Fruit fly (Drosophila melanogaster) whole organism, pupa: Measurements from ENCODE around the gene CG43094.

Experiments
- CG10348 ChIP-seq: fragments of 200-800 bp; sonication (Bioruptor generic); IDR thresholded peaks from 2 replicates; pipeline ENCODE4 v1.3.6; 2022; ENCODE audit warnings: missing biosample characterization, missing genetic modification characterization
- CG12605 ChIP-seq: fragments of 200-800 bp; sonication (Bioruptor generic); IDR thresholded peaks from 2 replicates; pipeline ENCODE4 v1.3.6; 2022; ENCODE audit warnings: missing biosample characterization, missing genetic modification characterization
- CG13204 ChIP-seq: fragments of 200-800 bp; sonication (Bioruptor generic); optimal IDR thresholded peaks from 2 replicates; lab custom pipeline; 2018; ENCODE audit warnings: missing biosample characterization, mild to moderate bottlenecking, missing genetic modification characterization, moderate library complexity
- CG14655 ChIP-seq: fragments of 200-800 bp; sonication (Bioruptor generic); optimal IDR thresholded peaks from 3 replicates; lab custom pipeline; 2017; ENCODE audit warnings: mild to moderate bottlenecking, missing biosample characterization, missing genetic modification reagents, missing genetic modification characterization
- CG15710 ChIP-seq: fragments of 200-800 bp; sonication (Bioruptor generic); optimal IDR thresholded peaks from 2 replicates; lab custom pipeline; 2018; ENCODE audit warnings: missing biosample characterization, mild to moderate bottlenecking, missing genetic modification characterization, moderate library complexity
- CG17806 ChIP-seq: fragments of 200-800 bp; sonication (Bioruptor generic); optimal IDR thresholded peaks from 2 replicates; lab custom pipeline; 2018; ENCODE audit warnings: missing biosample characterization, mild to moderate bottlenecking, missing genetic modification characterization, moderate library complexity
- CG32121 ChIP-seq: fragments of 200-800 bp; sonication (Bioruptor generic); IDR thresholded peaks from 2 replicates; pipeline ENCODE4 v1.3.6; 2022; ENCODE audit warnings: missing biosample characterization, missing genetic modification characterization
- CG34367 ChIP-seq: fragments of 200-800 bp; sonication (Bioruptor generic); optimal IDR thresholded peaks from 2 replicates; lab custom pipeline; 2018; ENCODE audit warnings: missing biosample characterization, mild to moderate bottlenecking, missing genetic modification characterization
- CG4496 ChIP-seq: fragments of 200-800 bp; sonication (Bioruptor generic); IDR thresholded peaks from 3 replicates; pipeline ENCODE4 v1.3.6; 2022; ENCODE audit warnings: missing biosample characterization, missing genetic modification characterization
- CG8159 ChIP-seq: fragments of 200-800 bp; sonication (Bioruptor generic); optimal IDR thresholded peaks from 3 replicates; lab custom pipeline; 2018; ENCODE audit warnings: missing biosample characterization, mild to moderate bottlenecking, missing genetic modification characterization, moderate library complexity
- CG8301 ChIP-seq: fragments of 200-800 bp; sonication (Bioruptor generic); optimal IDR thresholded peaks from 2 replicates; lab custom pipeline; 2018; ENCODE audit warnings: missing biosample characterization, mild to moderate bottlenecking, missing genetic modification characterization
- CG9948 ChIP-seq: fragments of 200-800 bp; sonication (Bioruptor generic); optimal IDR thresholded peaks from 2 replicates; lab custom pipeline; 2018; ENCODE audit warnings: missing biosample characterization, mild to moderate bottlenecking, missing genetic modification characterization, moderate library complexity
- D1 ChIP-seq: fragments of 200-800 bp; sonication (Bioruptor generic); optimal IDR thresholded peaks from 2 replicates; lab custom pipeline; 2018; ENCODE audit warnings: missing biosample characterization, mild to moderate bottlenecking, missing genetic modification characterization, moderate library complexity
- EcR ChIP-seq: fragments of 200-800 bp; sonication (Bioruptor generic); optimal IDR thresholded peaks from 3 replicates; lab custom pipeline; 2019; ENCODE audit warnings: missing biosample characterization, missing genetic modification characterization, mild to moderate bottlenecking, moderate library complexity, missing genetic modification reagents
- Ets98B ChIP-seq: fragments of 200-800 bp; sonication (Bioruptor generic); IDR thresholded peaks from 2 replicates; pipeline ENCODE4 v1.3.6; 2022; ENCODE audit warnings: missing biosample characterization, missing genetic modification characterization
- Pif1A ChIP-seq: fragments of 200-800 bp; sonication (Bioruptor generic); optimal IDR thresholded peaks from 3 replicates; lab custom pipeline; 2016; ENCODE audit warnings: missing biosample characterization, missing genetic modification characterization
- Pif1B ChIP-seq: fragments of 200-800 bp; sonication (Bioruptor generic); optimal IDR thresholded peaks from 3 replicates; lab custom pipeline; 2016; ENCODE audit warnings: missing biosample characterization, missing genetic modification characterization
- Snoo ChIP-seq: fragments of 200-800 bp; sonication (Bioruptor generic); optimal IDR thresholded peaks from 3 replicates; lab custom pipeline; 2017; ENCODE audit warnings: missing biosample characterization, mild to moderate bottlenecking, missing genetic modification characterization, inconsistent platforms
- fd96Ca ChIP-seq: fragments of 200-800 bp; sonication (Bioruptor generic); IDR thresholded peaks from 3 replicates; pipeline ENCODE4 v1.3.6; 2022; ENCODE audit warnings: missing biosample characterization, missing genetic modification characterization
- gl ChIP-seq: fragments of 200-800 bp; sonication (Bioruptor generic); optimal IDR thresholded peaks from 2 replicates; lab custom pipeline; 2018; ENCODE audit warnings: missing biosample characterization, mild to moderate bottlenecking, missing genetic modification characterization
- rn ChIP-seq: fragments of 200-800 bp; sonication (Bioruptor generic); IDR thresholded peaks from 2 replicates; pipeline ENCODE4 v1.3.6; 2022; ENCODE audit warnings: missing biosample characterization, missing genetic modification characterization

Gene CG43094

DNA sequence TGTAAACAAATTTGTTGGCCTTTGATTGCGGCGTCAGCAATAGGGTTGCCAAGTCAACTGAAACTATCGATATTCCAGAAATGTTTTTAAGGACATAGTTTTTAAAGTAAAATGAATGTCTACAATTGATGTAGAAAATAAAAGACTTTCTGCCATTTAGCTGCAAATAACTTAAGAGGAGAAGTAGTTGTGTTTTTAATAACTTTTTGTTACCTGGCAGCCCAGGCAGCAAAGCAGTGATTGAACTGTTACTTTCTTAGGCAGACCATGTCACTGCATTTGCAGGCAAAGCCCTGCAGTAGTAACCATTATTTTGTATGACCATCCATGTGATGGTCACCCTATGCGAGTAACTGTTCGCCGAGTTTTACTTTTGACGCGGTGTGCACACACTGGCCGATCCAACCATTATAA lies 20.2 kb downstream of the CG43094 start, which contains the start of the genes rumi, CG7029 and Usp12-46:
rumi (minus strand) TSS at position 64 of the 414 bp plus-strand sequence.
CG7029 (plus strand) TSS at position 368 of the 414 bp plus-strand sequence.
Usp12-46 (plus strand) TSS at position 368 of the 414 bp plus-strand sequence.
- TF ChIP-seq Pif1B (GFP tag; lab: Kevin White, UChicago) (no peak), CG14655 (GFP tag; lab: Kevin White, UChicago) (no peak), CG8159 (tag; lab: Kevin White, UChicago) (peak; percentile 79), fd96Ca (GFP tag; lab: Robert Waterston, UW) (peak; percentile 78), D1 (tag; lab: Kevin White, UChicago) (no peak), CG10348 (GFP tag; lab: Robert Waterston, UW) (0 out of 2 replicates have a peak, but pooled peaks have one; percentile 17), gl (tag; lab: Kevin White, UChicago) (peak; percentile 32), Ets98B (GFP tag; lab: Robert Waterston, UW) (peak; percentile 81), CG13204 (GFP tag; lab: Kevin White, UChicago) (no peak), CG15710 (tag; lab: Kevin White, UChicago) (peak; percentile 79), CG17806 (tag; lab: Kevin White, UChicago) (peak; percentile 76), rn (peak; percentile 31; the same call in 1 of the 2 replicates), CG8301 (tag; lab: Kevin White, UChicago) (peak; percentile 70), CG34367 (peak; percentile 73), CG9948 (tag; lab: Kevin White, UChicago) (peak; percentile 57), CG32121 (GFP tag; lab: Robert Waterston, UW) (peak; percentile 73; the same call in 1 of the 2 replicates), EcR (GFP tag; lab: Kevin White, UChicago) (no peak), Pif1A (GFP tag; lab: Kevin White, UChicago) (no peak), CG12605 (GFP tag; lab: Robert Waterston, UW) (peak; percentile 56), CG4496 (peak; percentile 89), Snoo (tag; lab: Kevin White, UChicago) (peak; percentile 74)

DNA sequence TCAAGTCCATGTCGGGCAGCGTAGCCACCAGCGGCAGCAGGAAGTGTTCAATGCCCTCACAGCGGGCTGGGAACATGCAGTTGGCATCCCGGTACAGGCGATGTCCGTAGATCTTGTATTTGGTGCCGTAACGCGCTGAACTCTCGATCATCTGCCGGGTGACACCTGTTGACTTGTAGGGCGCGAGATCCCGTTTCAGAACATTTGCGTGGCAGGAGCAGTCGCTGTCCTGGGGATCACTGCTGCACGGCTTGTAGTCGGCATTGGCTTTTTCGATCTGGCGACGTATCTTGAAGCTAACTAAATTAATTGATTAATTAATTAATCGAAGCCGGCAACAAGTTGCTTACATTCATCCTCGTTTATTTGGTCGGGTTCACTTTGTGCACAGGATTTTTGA lies 20.7 kb downstream of the CG43094 start:
- TF ChIP-seq D1 (tag; lab: Kevin White, UChicago) (no peak), Pif1B (GFP tag; lab: Kevin White, UChicago) (no peak), CG12605 (GFP tag; lab: Robert Waterston, UW) (no peak), fd96Ca (GFP tag; lab: Robert Waterston, UW) (no peak), EcR (GFP tag; lab: Kevin White, UChicago) (no peak), CG9948 (tag; lab: Kevin White, UChicago) (no peak), CG17806 (tag; lab: Kevin White, UChicago) (no peak), Ets98B (GFP tag; lab: Robert Waterston, UW) (no peak), CG13204 (GFP tag; lab: Kevin White, UChicago) (no peak), CG15710 (tag; lab: Kevin White, UChicago) (no peak), CG10348 (GFP tag; lab: Robert Waterston, UW) (no peak), gl (tag; lab: Kevin White, UChicago) (no peak)

DNA sequence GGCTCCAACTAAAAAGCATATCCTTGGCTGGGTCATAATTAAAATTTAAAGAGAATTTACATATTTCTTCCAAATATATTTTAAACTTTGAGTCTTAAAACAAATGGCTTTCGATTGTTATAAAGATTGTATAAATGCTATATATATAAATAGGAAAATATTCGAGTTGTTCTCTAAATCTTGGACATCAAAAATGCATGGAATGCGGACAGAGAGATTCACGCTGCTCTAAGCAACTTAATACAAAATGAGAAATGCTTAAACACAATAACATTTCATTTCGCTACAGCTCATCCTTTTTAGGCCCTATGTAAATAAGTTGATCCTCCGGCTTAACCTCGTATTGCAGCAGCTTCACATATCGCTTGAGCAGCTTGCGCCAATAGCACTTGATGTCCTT lies 21.8 kb downstream of the CG43094 start, which contains the start of gene CG31139:
CG31139 (minus strand) TSS at position 101 of the 400 bp plus-strand sequence.
- TF ChIP-seq CG4496 = no peak
- no peak for TF ChIP-seq rn
- TF ChIP-seq fd96Ca (GFP tag; lab: Robert Waterston, UW) = no peak
- TF ChIP-seq D1 (tag; lab: Kevin White, UChicago) = no peak
- no peak for TF ChIP-seq CG15710 (tag; lab: Kevin White, UChicago)
- TF ChIP-seq CG34367 = no peak
- no peak for TF ChIP-seq CG14655 (GFP tag; lab: Kevin White, UChicago)
- TF ChIP-seq Pif1B (GFP tag; lab: Kevin White, UChicago) = no peak
- TF ChIP-seq CG10348 (GFP tag; lab: Robert Waterston, UW) = no peak
- no peak for TF ChIP-seq Snoo (tag; lab: Kevin White, UChicago)
- no peak for TF ChIP-seq CG8301 (tag; lab: Kevin White, UChicago)
- no peak for TF ChIP-seq CG9948 (tag; lab: Kevin White, UChicago)

DNA sequence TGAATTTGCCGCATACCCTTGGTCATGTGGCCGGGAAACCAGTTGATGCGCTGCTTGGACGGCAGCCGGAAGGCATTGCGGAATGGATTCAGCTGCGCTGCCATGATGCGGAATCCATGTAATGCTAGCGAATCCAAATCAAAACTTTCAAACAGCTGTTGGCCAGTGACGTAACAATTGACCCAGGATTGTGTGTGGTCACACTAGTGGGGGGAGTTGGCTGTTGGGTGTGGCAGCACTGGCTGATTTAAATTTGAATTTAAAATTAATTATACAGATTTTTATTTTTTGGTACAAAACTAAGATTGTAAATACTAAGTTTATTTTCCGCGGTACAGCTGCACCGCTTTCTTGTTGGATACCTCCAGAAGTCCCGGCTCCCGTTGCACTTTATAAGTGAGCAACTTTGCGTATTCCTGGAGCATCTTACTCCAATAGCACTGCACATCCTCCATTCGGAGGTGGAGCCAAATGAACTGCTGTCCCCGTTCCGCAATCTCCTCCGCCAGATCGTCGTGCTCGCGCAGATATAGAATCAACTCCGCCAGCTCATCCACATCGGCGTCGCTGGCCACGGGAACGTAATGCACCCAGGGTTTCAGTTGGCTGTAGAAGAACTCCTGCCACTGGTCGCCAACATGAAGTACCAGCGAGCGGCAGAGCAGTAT lies 23.2 kb downstream of the CG43094 start, which contains the start of gene CG17141:
CG17141 (minus strand) TSS at position 177 of the 668 bp plus-strand sequence.
- TF ChIP-seq Pif1B (GFP tag; lab: Kevin White, UChicago) = no peak
- TF ChIP-seq CG12605 (GFP tag; lab: Robert Waterston, UW) = no peak
- TF ChIP-seq CG14655 (GFP tag; lab: Kevin White, UChicago) = no peak
- no peak for TF ChIP-seq gl (tag; lab: Kevin White, UChicago)
- no peak for TF ChIP-seq CG32121 (GFP tag; lab: Robert Waterston, UW)
- TF ChIP-seq CG15710 (tag; lab: Kevin White, UChicago) = no peak
- no peak for TF ChIP-seq CG10348 (GFP tag; lab: Robert Waterston, UW)
- TF ChIP-seq EcR (GFP tag; lab: Kevin White, UChicago) = no peak
- TF ChIP-seq Pif1A (GFP tag; lab: Kevin White, UChicago) = no peak
- TF ChIP-seq rn = no peak
- no peak for TF ChIP-seq Ets98B (GFP tag; lab: Robert Waterston, UW)
- no peak for TF ChIP-seq fd96Ca (GFP tag; lab: Robert Waterston, UW)
- no peak for TF ChIP-seq CG17806 (tag; lab: Kevin White, UChicago)
- TF ChIP-seq CG34367 = no peak
- TF ChIP-seq CG4496 = no peak
- no peak for TF ChIP-seq CG13204 (GFP tag; lab: Kevin White, UChicago)
- TF ChIP-seq CG8159 (tag; lab: Kevin White, UChicago) = no peak
- no peak for TF ChIP-seq CG9948 (tag; lab: Kevin White, UChicago)
- no peak for TF ChIP-seq Snoo (tag; lab: Kevin White, UChicago)
- TF ChIP-seq CG8301 (tag; lab: Kevin White, UChicago) = no peak
